1 fruit fly cellular context compared by ENCODE assay signal in the genomic region with DNA sequence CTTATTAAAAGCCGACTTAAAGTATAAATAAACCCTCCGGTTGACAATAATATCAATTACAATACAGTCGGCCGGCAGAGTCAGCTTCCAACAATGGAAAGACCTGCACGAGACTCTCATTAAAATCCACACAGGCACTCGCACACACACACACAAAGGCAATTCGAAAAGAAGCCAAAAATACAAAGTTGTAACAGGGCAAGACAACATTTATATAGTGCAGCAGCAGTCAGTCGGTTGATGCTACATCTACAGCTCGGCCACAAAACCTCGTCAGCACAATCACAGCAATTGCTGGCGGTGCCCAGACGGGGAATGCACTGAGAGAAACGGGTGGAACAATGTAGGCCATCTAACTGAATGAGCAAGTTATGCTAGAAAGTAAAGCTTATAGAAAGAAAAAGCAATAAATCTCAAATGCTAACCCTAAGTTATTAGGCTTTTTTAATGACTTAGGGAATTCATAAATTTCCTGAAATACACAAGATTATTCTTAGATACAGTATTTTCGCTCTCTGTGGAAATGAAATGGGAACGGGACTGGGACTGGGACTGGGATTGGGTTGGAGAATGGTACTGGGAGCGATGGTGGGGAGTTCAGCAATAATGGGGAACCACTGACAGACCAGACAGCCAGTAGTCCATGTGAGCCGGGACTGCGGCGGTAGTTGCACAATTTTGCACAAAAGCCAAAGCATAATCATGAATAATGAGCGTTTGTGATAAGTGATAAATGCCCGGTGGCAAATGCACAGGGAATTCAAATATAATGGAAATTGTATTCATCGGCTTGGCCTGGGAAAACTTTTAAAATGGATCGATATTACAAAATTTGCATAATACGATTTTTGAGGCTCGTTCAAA.
TF ChIP-seq lines count a peak whose summit lies in the region.

No protein-coding gene starts in this region.

TF ChIP-seq in whole organism, embryonic, 481 proteins besides CTCF, POLR2A, EP300 and RAD21 (continued from another document):
- peak; percentile 58 for TF ChIP-seq Blimp-1 (GFP tag; optimal IDR thresholded peaks at IDR 0.05; lab: Kevin White, UChicago)
- TF ChIP-seq CG6683 (GFP tag; optimal IDR thresholded peaks at IDR 0.05; lab: Kevin White, UChicago) = no peak
- TF ChIP-seq MTF-1 (GFP tag; optimal IDR thresholded peaks at IDR 0.05; lab: Kevin White, UChicago; ENCODE audit: borderline replicate concordance) = peak; percentile 16
- TF ChIP-seq zen (tag; optimal IDR thresholded peaks at IDR 0.05; lab: Kevin White, UChicago) = no peak
- peak; percentile 28 for TF ChIP-seq Camta (GFP tag; optimal IDR thresholded peaks at IDR 0.05; lab: Kevin White, UChicago)
- TF ChIP-seq Trl (optimal IDR thresholded peaks at IDR 0.05; lab: Kevin White, UChicago) = no peak
- peak; percentile 37 for TF ChIP-seq Trl (GFP tag; optimal IDR thresholded peaks at IDR 0.05; lab: Kevin White, UChicago)
- TF ChIP-seq Meics (GFP tag; optimal IDR thresholded peaks at IDR 0.05; lab: Kevin White, UChicago) = peak; percentile 11
- TF ChIP-seq hkb (optimal IDR thresholded peaks at IDR 0.05; lab: Kevin White, UChicago) = no peak
- TF ChIP-seq hkb (GFP tag; IDR thresholded peaks at IDR 0.05; lab: Robert Waterston, UW) = peak; percentile 28; the same call in 1 of the 2 replicates
- TF ChIP-seq crp (GFP tag; optimal IDR thresholded peaks at IDR 0.05; lab: Kevin White, UChicago) = no peak
- TF ChIP-seq nerfin-2 (GFP tag; IDR thresholded peaks at IDR 0.05; lab: Robert Waterston, UW; ENCODE audit: partially characterized antibody) = no peak
- TF ChIP-seq repo (GFP tag; optimal IDR thresholded peaks at IDR 0.05; lab: Kevin White, UChicago) = no peak
- TF ChIP-seq tup (GFP tag; optimal IDR thresholded peaks at IDR 0.05; lab: Kevin White, UChicago) = no peak
- peak; percentile 33 to 36 for TF ChIP-seq dpn (GFP tag; optimal IDR thresholded peaks at IDR 0.05; lab: Kevin White, UChicago)
- TF ChIP-seq CG12104 (GFP tag; optimal IDR thresholded peaks at IDR 0.05; lab: Kevin White, UChicago) = peak; percentile 31
- TF ChIP-seq Elba2 (GFP tag; optimal IDR thresholded peaks at IDR 0.05; lab: Kevin White, UChicago) = no peak
- peak; percentile 48; the same call in 1 of the 2 replicates for TF ChIP-seq CG17328 (GFP tag; IDR thresholded peaks at IDR 0.05; lab: Robert Waterston, UW)
- TF ChIP-seq CG17612 (GFP tag; IDR thresholded peaks at IDR 0.05; lab: Robert Waterston, UW) = no peak
- peak; percentile 22 for TF ChIP-seq slou (GFP tag; optimal IDR thresholded peaks at IDR 0.05; lab: Kevin White, UChicago)
- TF ChIP-seq Kr (GFP tag; optimal IDR thresholded peaks at IDR 0.05; lab: Kevin White, UChicago) = no peak
- peak; percentile 23 for TF ChIP-seq CG6254 (GFP tag; optimal IDR thresholded peaks at IDR 0.05; lab: Kevin White, UChicago)
- TF ChIP-seq sens-2 (GFP tag; IDR thresholded peaks at IDR 0.05; lab: Robert Waterston, UW) = peak; percentile 35; the same call in 1 of the 2 replicates
- TF ChIP-seq CG18262 (tag; optimal IDR thresholded peaks at IDR 0.05; lab: Kevin White, UChicago) = peak; percentile 35
- TF ChIP-seq D (optimal IDR thresholded peaks at IDR 0.05; lab: Kevin White, UChicago) = no peak
- peak; percentile 30 for TF ChIP-seq D (GFP tag; optimal IDR thresholded peaks at IDR 0.05; lab: Kevin White, UChicago)
- TF ChIP-seq cwo (GFP tag; optimal IDR thresholded peaks at IDR 0.05; lab: Kevin White, UChicago) = peak; percentile 56
- TF ChIP-seq pfk (GFP tag; optimal IDR thresholded peaks at IDR 0.05; lab: Kevin White, UChicago) = no peak
- TF ChIP-seq CG3838 (GFP tag; optimal IDR thresholded peaks at IDR 0.05; lab: Kevin White, UChicago) = no peak
- TF ChIP-seq Pdp1 (GFP tag; optimal IDR thresholded peaks at IDR 0.05; lab: Kevin White, UChicago) = peak in 1 of 2 experiments; percentile 55
- peak; percentile 78 for TF ChIP-seq corto (GFP tag; optimal IDR thresholded peaks at IDR 0.05; lab: Kevin White, UChicago)
- peak; percentile 56 for TF ChIP-seq slbo (GFP tag; IDR thresholded peaks at IDR 0.05; lab: Robert Waterston, UW)
- peak; percentile 32 for TF ChIP-seq tin (GFP tag; optimal IDR thresholded peaks at IDR 0.05; lab: Kevin White, UChicago)
- no peak for TF ChIP-seq C15 (GFP tag; IDR thresholded peaks at IDR 0.05; lab: Robert Waterston, UW)
- TF ChIP-seq Fer3 (tag; optimal IDR thresholded peaks at IDR 0.05; lab: Kevin White, UChicago) = peak; percentile 19
- TF ChIP-seq Deaf1 (tag; optimal IDR thresholded peaks at IDR 0.05; lab: Kevin White, UChicago) = no peak
- peak; percentile 42; the same call in 1 of the 2 replicates for TF ChIP-seq seq (GFP tag; IDR thresholded peaks at IDR 0.05; lab: Robert Waterston, UW)
- TF ChIP-seq ttk (GFP tag; IDR thresholded peaks at IDR 0.05; lab: Robert Waterston, UW) = peak; percentile 48; the same call in 1 of the 2 replicates
- no peak for TF ChIP-seq CG17568 (GFP tag; optimal IDR thresholded peaks at IDR 0.05; lab: Kevin White, UChicago)
- TF ChIP-seq chn (GFP tag; optimal IDR thresholded peaks at IDR 0.05; lab: Kevin White, UChicago) = peak; percentile 41
- peak; percentile 20 for TF ChIP-seq bab2 (GFP tag; optimal IDR thresholded peaks at IDR 0.05; lab: Kevin White, UChicago)
- TF ChIP-seq CG30403 (GFP tag; optimal IDR thresholded peaks at IDR 0.05; lab: Kevin White, UChicago) = peak; percentile 43
- peak; percentile 40 for TF ChIP-seq org-1 (GFP tag; optimal IDR thresholded peaks at IDR 0.05; lab: Kevin White, UChicago)
- peak; percentile 15 for TF ChIP-seq gro (GFP tag; optimal IDR thresholded peaks at IDR 0.05; lab: Kevin White, UChicago)
- no peak for TF ChIP-seq en (GFP tag; optimal IDR thresholded peaks at IDR 0.05; lab: Kevin White, UChicago)
- TF ChIP-seq CG11695 (GFP tag; IDR thresholded peaks at IDR 0.05; lab: Robert Waterston, UW) = peak; percentile 59; the same call in 1 of the 3 replicates
- TF ChIP-seq yki (optimal IDR thresholded peaks at IDR 0.05; lab: Kevin White, UChicago) = no peak
- no peak for TF ChIP-seq wek (GFP tag; optimal IDR thresholded peaks at IDR 0.05; lab: Kevin White, UChicago)
- no peak for TF ChIP-seq CG3163 (GFP tag; optimal IDR thresholded peaks at IDR 0.05; lab: Kevin White, UChicago)
- peak; percentile 29 for TF ChIP-seq CG10267 (tag; optimal IDR thresholded peaks at IDR 0.05; lab: Kevin White, UChicago)
- peak; percentile 25 for TF ChIP-seq jing (GFP tag; optimal IDR thresholded peaks at IDR 0.05; lab: Kevin White, UChicago)
- TF ChIP-seq B-H2 (GFP tag; optimal IDR thresholded peaks at IDR 0.05; lab: Kevin White, UChicago) = no peak
- TF ChIP-seq scrt (GFP tag; optimal IDR thresholded peaks at IDR 0.05; lab: Kevin White, UChicago) = peak; percentile 17
- peak; percentile 25; the same call in 1 of the 2 replicates for TF ChIP-seq klu (GFP tag; IDR thresholded peaks at IDR 0.05; lab: Robert Waterston, UW)
- TF ChIP-seq z (GFP tag; IDR thresholded peaks at IDR 0.05; lab: Robert Waterston, UW) = no peak
- TF ChIP-seq CG11723 (GFP tag; optimal IDR thresholded peaks at IDR 0.05; lab: Kevin White, UChicago) = no peak
- TF ChIP-seq PHDP (tag; optimal IDR thresholded peaks at IDR 0.05; lab: Kevin White, UChicago) = peak; percentile 40
- TF ChIP-seq chinmo (GFP tag; IDR thresholded peaks at IDR 0.05; lab: Robert Waterston, UW; ENCODE audit: partially characterized antibody) = 0 out of 4 replicates have a peak, but pooled peaks have one; percentile 29
- TF ChIP-seq CG1603 (tag; optimal IDR thresholded peaks at IDR 0.05; lab: Kevin White, UChicago) = peak; percentile 56
- no peak for TF ChIP-seq crol (GFP tag; IDR thresholded peaks at IDR 0.05; lab: Robert Waterston, UW)
- no peak for TF ChIP-seq HLHmδ (GFP tag; optimal IDR thresholded peaks at IDR 0.05; lab: Kevin White, UChicago)
- no peak for TF ChIP-seq trh (GFP tag; optimal IDR thresholded peaks at IDR 0.05; lab: Kevin White, UChicago)
- no peak for TF ChIP-seq Poxn (GFP tag; IDR thresholded peaks at IDR 0.05; lab: Robert Waterston, UW)
- TF ChIP-seq CG18599 (GFP tag; optimal IDR thresholded peaks at IDR 0.05; lab: Kevin White, UChicago) = peak; percentile 72
- TF ChIP-seq ap (GFP tag; IDR thresholded peaks at IDR 0.05; lab: Robert Waterston, UW) = 0 out of 2 replicates have a peak, but pooled peaks have one; percentile 16
- no peak for TF ChIP-seq tna (GFP tag; IDR thresholded peaks at IDR 0.05; lab: Robert Waterston, UW; ENCODE audit: partially characterized antibody)
- TF ChIP-seq h (optimal IDR thresholded peaks at IDR 0.05; lab: Kevin White, UChicago) = no peak
- peak; percentile 61 for TF ChIP-seq Antp (GFP tag; optimal IDR thresholded peaks at IDR 0.05; lab: Kevin White, UChicago)
- TF ChIP-seq HHEX (GFP tag; optimal IDR thresholded peaks at IDR 0.05; lab: Kevin White, UChicago) = peak; percentile 48
- TF ChIP-seq CG11085 (GFP tag; IDR thresholded peaks at IDR 0.05; lab: Robert Waterston, UW) = 0 out of 2 replicates have a peak, but pooled peaks have one; percentile 28
- peak; percentile 14 for TF ChIP-seq tap (tag; optimal IDR thresholded peaks at IDR 0.05; lab: Kevin White, UChicago)
- peak; percentile 24 for TF ChIP-seq NfI (GFP tag; optimal IDR thresholded peaks at IDR 0.05; lab: Kevin White, UChicago)
- TF ChIP-seq tll (GFP tag; optimal IDR thresholded peaks at IDR 0.05; lab: Kevin White, UChicago) = no peak
- TF ChIP-seq kay (GFP tag; optimal IDR thresholded peaks at IDR 0.05; lab: Kevin White, UChicago) = peak; percentile 14
- no peak for TF ChIP-seq CG34376 (GFP tag; optimal IDR thresholded peaks at IDR 0.05; lab: Kevin White, UChicago)
- no peak for TF ChIP-seq CG15696 (tag; optimal IDR thresholded peaks at IDR 0.05; lab: Kevin White, UChicago)
- 0 out of 2 replicates have a peak, but pooled peaks have one; percentile 18 for TF ChIP-seq danr (GFP tag; IDR thresholded peaks at IDR 0.05; lab: Robert Waterston, UW)
- no peak for TF ChIP-seq Bgb (GFP tag; IDR thresholded peaks at IDR 0.05; lab: Robert Waterston, UW; ENCODE audit: partially characterized antibody)
- TF ChIP-seq nom (GFP tag; optimal IDR thresholded peaks at IDR 0.05; lab: Kevin White, UChicago) = peak; percentile 91
- no peak for TF ChIP-seq D19A (tag; optimal IDR thresholded peaks at IDR 0.05; lab: Kevin White, UChicago)
- TF ChIP-seq CG7786 (GFP tag; optimal IDR thresholded peaks at IDR 0.05; lab: Kevin White, UChicago) = peak; percentile 27
- TF ChIP-seq prd (optimal IDR thresholded peaks at IDR 0.05; lab: Kevin White, UChicago) = no peak
- peak; percentile 74 for TF ChIP-seq prd (GFP tag; IDR thresholded peaks at IDR 0.05; lab: Robert Waterston, UW)
- no peak for TF ChIP-seq CG12744 (GFP tag; optimal IDR thresholded peaks at IDR 0.05; lab: Kevin White, UChicago)
- TF ChIP-seq CG12769 (tag; optimal IDR thresholded peaks at IDR 0.05; lab: Kevin White, UChicago) = peak; percentile 65
- TF ChIP-seq Adf1 (GFP tag; IDR thresholded peaks at IDR 0.05; lab: Robert Waterston, UW) = no peak
TF ChIP-seq in whole organism, embryonic: peak in this region for 191.
